Fruit fly (Drosophila melanogaster): ENCODE measurements around the gene mRRF2.

The mRRF2 gene

dm6 chr3R:22632980-22633379, 19.5 kb downstream of the mRRF2 start:
- no peak for TF ChIP-seq CG17806 (tag; optimal IDR thresholded peaks at IDR 0.05)
- TF ChIP-seq CG8301 (tag; optimal IDR thresholded peaks at IDR 0.05): no peak
- no peak for TF ChIP-seq Snoo (tag; optimal IDR thresholded peaks at IDR 0.05)
- peak; percentile 80 for TF ChIP-seq CG13204 (GFP tag; optimal IDR thresholded peaks at IDR 0.05)
- no peak for TF ChIP-seq fd96Ca (GFP tag; IDR thresholded peaks at IDR 0.05)
- TF ChIP-seq CG9948 (tag; optimal IDR thresholded peaks at IDR 0.05): no peak

DNA sequence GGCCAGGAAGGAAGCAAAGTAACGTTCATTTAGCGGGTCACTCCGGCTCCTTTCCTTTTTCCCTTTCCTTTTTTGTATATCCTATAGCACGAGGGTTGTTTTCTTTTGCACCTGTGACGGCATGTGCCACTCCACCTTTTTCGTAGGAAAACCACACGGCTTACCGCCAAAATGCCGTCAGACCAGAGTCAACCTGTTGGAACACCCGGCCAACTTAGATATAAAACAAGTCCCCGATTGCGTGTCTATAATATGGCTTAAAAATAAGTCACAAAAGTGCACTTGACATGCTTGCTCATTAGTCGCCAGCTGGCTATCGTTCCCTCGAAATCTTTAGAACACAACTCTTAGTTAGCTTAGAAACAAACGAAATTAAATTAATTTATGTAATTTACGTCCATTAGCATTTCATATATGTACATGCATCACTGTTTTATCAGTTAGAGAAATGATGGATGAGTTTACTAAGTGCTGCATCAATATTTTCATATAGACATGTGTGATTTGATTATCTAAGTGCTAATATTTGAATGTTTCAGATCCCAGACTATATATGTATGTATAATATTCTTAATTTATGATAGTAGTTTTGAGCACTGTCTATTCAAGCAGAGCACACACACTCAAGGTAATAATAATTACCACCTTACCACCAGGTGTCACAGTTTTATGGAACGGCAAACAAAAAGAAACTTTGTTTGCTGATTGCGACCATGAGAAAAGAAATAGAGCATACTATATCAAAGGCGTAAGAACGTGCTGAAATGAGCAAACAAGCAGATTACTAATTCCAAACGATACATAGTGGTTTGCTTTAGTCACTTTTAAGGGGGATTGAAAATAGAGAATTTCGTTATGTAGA, 21.3 kb downstream of the mRRF2 start:
- no peak for TF ChIP-seq CG13204 (GFP tag; optimal IDR thresholded peaks at IDR 0.05)
- TF ChIP-seq CG8301 (tag; optimal IDR thresholded peaks at IDR 0.05): no peak
- TF ChIP-seq CG34367 (tag; optimal IDR thresholded peaks at IDR 0.05): no peak
- TF ChIP-seq CG32121 (GFP tag; IDR thresholded peaks at IDR 0.05): no peak
- no peak for TF ChIP-seq Snoo (tag; optimal IDR thresholded peaks at IDR 0.05)
- TF ChIP-seq Pif1B (GFP tag; optimal IDR thresholded peaks at IDR 0.05): no peak
- no peak for TF ChIP-seq CG8159 (tag; optimal IDR thresholded peaks at IDR 0.05)
- no peak for TF ChIP-seq fd96Ca (GFP tag; IDR thresholded peaks at IDR 0.05)
- no peak for TF ChIP-seq gl (tag; optimal IDR thresholded peaks at IDR 0.05)
- TF ChIP-seq EcR (GFP tag; optimal IDR thresholded peaks at IDR 0.05): no peak
- TF ChIP-seq Pif1A (GFP tag; optimal IDR thresholded peaks at IDR 0.05): no peak
- no peak for TF ChIP-seq Ets98B (GFP tag; IDR thresholded peaks at IDR 0.05)
- TF ChIP-seq CG10348 (GFP tag; IDR thresholded peaks at IDR 0.05): no peak
- TF ChIP-seq rn (GFP tag; IDR thresholded peaks at IDR 0.05): no peak
- TF ChIP-seq CG12605 (GFP tag; IDR thresholded peaks at IDR 0.05): no peak
- no peak for TF ChIP-seq CG9948 (tag; optimal IDR thresholded peaks at IDR 0.05)

DNA sequence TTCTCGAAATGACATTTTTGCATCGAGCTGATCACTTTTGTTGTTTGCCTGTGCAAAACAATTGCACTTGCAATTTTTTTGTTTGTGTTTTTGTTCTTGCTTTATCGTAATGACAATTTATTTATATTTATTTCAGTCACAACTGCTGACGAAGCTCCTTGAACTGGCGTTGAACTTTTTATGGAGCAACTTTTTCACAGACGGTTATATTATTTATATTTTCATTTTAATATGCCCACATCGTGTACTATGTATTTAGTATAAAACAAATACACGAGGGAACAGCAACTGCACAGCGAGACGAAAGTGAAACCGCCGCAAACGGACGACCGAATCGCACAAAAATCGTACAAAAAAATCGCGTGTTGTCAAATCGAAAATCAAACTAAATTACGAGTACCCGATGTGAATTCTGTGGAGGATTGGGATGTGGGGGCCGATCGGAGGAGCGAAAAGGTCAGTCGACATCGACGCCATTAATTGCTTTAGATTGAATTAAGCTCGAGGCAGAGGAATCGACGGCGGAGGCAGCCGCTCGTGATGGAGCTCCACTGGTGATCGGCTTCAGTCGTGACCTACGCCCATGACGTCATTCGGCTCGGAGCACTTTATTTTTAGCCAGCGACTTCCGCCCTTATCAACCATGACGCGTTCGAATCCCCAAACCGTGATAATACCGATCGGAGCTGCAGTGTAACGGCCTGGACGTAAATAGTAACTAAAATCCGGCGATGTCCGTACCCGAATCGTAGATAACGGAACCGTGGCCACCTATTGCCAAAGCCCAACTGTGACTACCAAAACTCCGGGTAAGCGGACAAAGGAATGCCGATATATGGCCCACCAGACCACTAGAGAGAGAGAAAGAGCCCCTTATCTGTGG, 22.4 kb downstream of the mRRF2 start:
- no peak for TF ChIP-seq D1 (tag; optimal IDR thresholded peaks at IDR 0.05)
- no peak for TF ChIP-seq Ets98B (GFP tag; IDR thresholded peaks at IDR 0.05)
- TF ChIP-seq CG34367 (tag; optimal IDR thresholded peaks at IDR 0.05): no peak
- TF ChIP-seq CG8159 (tag; optimal IDR thresholded peaks at IDR 0.05): no peak
- peak; percentile 59 for TF ChIP-seq EcR (GFP tag; optimal IDR thresholded peaks at IDR 0.05)
- TF ChIP-seq CG32121 (GFP tag; IDR thresholded peaks at IDR 0.05): no peak
- TF ChIP-seq CG10348 (GFP tag; IDR thresholded peaks at IDR 0.05): no peak
- peak; percentile 29 for TF ChIP-seq Snoo (tag; optimal IDR thresholded peaks at IDR 0.05)
- TF ChIP-seq Pif1A (GFP tag; optimal IDR thresholded peaks at IDR 0.05): peak; percentile 12
- no peak for TF ChIP-seq gl (tag; optimal IDR thresholded peaks at IDR 0.05)
- no peak for TF ChIP-seq CG9948 (tag; optimal IDR thresholded peaks at IDR 0.05)

- TF ChIP-seq Pif1B (GFP tag; optimal IDR thresholded peaks at IDR 0.05) (no peak), CG13204 (GFP tag; optimal IDR thresholded peaks at IDR 0.05) (peak; percentile 94), EcR (GFP tag; optimal IDR thresholded peaks at IDR 0.05) (no peak)
Observed at dm6 chr3R:22636567-22636889, 23.0 kb downstream of the mRRF2 start.

DNA sequence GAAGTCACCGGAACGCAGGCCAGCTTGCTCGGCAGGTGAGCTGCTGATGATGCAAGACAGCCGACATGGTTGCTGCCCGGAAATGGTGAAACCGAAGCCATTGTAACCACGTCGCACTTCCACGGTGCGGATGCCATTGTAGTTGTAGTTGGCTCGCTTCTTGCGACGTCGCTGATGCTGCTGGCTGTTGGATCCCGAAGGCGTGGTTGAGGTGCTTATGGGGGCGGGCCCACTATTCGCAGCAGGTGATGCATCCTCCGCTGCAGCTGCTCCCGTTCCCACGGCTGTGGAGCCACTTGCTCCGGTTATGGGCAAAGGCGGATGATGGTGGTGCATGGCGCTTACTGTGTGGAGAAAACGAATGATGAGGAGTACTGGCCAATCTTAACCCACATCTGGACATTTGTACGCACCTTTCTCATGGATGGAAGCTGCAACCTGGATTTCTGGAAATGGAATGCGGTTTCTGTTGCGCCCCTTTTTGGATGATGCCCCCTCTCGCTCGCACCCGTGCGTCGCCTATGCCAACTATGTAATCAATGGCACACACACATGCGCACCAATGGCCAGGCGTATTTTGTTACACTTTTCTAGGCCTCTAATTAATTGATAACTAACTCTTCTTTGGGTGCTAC, 25.2 kb downstream of the mRRF2 start:
- TF ChIP-seq D1 (tag; optimal IDR thresholded peaks at IDR 0.05): no peak
- TF ChIP-seq CG14655 (GFP tag; optimal IDR thresholded peaks at IDR 0.05): no peak
- no peak for TF ChIP-seq CG8301 (tag; optimal IDR thresholded peaks at IDR 0.05)
- TF ChIP-seq Ets98B (GFP tag; IDR thresholded peaks at IDR 0.05): no peak
- no peak for TF ChIP-seq CG4496 (GFP tag; IDR thresholded peaks at IDR 0.05)
- no peak for TF ChIP-seq CG9948 (tag; optimal IDR thresholded peaks at IDR 0.05)
- TF ChIP-seq Pif1A (GFP tag; optimal IDR thresholded peaks at IDR 0.05): no peak
- no peak for TF ChIP-seq CG13204 (GFP tag; optimal IDR thresholded peaks at IDR 0.05)

DNA sequence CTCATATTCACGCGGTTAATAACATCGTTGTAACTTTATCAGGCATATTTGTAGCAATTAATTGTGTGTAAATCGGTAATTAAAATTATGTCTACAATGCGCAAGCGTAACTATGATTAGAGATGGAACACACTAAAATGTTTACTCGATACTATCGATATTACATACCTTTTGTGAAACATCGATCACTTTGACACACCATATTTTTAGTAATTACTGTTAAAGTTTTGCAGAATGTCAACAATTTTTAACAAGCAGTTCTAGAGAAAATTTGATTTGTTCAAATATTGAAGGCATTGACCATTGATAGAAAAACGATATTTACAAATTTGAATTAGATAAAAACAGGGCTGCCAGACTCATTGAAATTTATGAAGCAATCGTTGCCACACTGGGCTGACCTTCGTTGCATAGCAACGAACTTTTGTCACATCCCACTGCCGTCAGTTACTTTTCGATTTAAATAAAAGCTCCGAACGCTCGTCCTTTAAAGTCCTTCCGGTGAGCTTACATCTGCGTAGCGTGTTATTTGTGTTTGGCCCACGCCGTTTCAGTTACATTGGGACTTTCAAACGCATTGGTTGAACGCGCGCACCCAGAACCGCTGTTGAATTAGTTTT, 25.9 kb downstream of the mRRF2 start, which contains the start of the genes loco and wake:
Gene loco, minus strand, starts transcription at position 149 of the 620 bp plus-strand sequence.
Gene wake, plus strand, starts transcription at position 570 of the 620 bp plus-strand sequence.
- TF ChIP-seq CG34367 (tag; optimal IDR thresholded peaks at IDR 0.05): no peak
- TF ChIP-seq CG15710 (tag; optimal IDR thresholded peaks at IDR 0.05): no peak
- TF ChIP-seq Pif1A (GFP tag; optimal IDR thresholded peaks at IDR 0.05): no peak
- TF ChIP-seq CG4496 (GFP tag; IDR thresholded peaks at IDR 0.05): no peak
- no peak for TF ChIP-seq CG8301 (tag; optimal IDR thresholded peaks at IDR 0.05)
- TF ChIP-seq CG8159 (tag; optimal IDR thresholded peaks at IDR 0.05): no peak
- no peak for TF ChIP-seq rn (GFP tag; IDR thresholded peaks at IDR 0.05)
- TF ChIP-seq CG10348 (GFP tag; IDR thresholded peaks at IDR 0.05): no peak
- TF ChIP-seq fd96Ca (GFP tag; IDR thresholded peaks at IDR 0.05): no peak
- no peak for TF ChIP-seq CG17806 (tag; optimal IDR thresholded peaks at IDR 0.05)
- no peak for TF ChIP-seq CG13204 (GFP tag; optimal IDR thresholded peaks at IDR 0.05)
- TF ChIP-seq D1 (tag; optimal IDR thresholded peaks at IDR 0.05): no peak
- no peak for TF ChIP-seq Snoo (tag; optimal IDR thresholded peaks at IDR 0.05)
- TF ChIP-seq Ets98B (GFP tag; IDR thresholded peaks at IDR 0.05): no peak
- TF ChIP-seq CG14655 (GFP tag; optimal IDR thresholded peaks at IDR 0.05): no peak
- no peak for TF ChIP-seq CG12605 (GFP tag; IDR thresholded peaks at IDR 0.05)
- no peak for TF ChIP-seq gl (tag; optimal IDR thresholded peaks at IDR 0.05)
- TF ChIP-seq CG32121 (GFP tag; IDR thresholded peaks at IDR 0.05): no peak
- no peak for TF ChIP-seq CG9948 (tag; optimal IDR thresholded peaks at IDR 0.05)
- no peak for TF ChIP-seq Pif1B (GFP tag; optimal IDR thresholded peaks at IDR 0.05)

Data from whole organism, pupa.